Worm (Caenorhabditis elegans): ENCODE results near the gene F48B9.3.

Gene F48B9.3

ce11 chrX:2136937-2137336 is 27.9 kb upstream of the F48B9.3 start:
- TF ChIP-seq ces-1 (GFP tag; optimal IDR thresholded peaks at IDR 0.05): peak; percentile 62
- TF ChIP-seq bed-3 (GFP tag; optimal IDR thresholded peaks at IDR 0.05): no peak

- TF ChIP-seq ham-2 (GFP tag; optimal IDR thresholded peaks at IDR 0.05): no peak
- no peak for TF ChIP-seq blmp-1 (tag; optimal IDR thresholded peaks at IDR 0.05)
- TF ChIP-seq unc-120 (tag; optimal IDR thresholded peaks at IDR 0.05; ENCODE audit: poor library complexity, severe bottlenecking): no peak
- peak; percentile 53 for TF ChIP-seq hlh-1 (tag; optimal IDR thresholded peaks at IDR 0.05)
- no peak for TF ChIP-seq nhr-12 (tag; optimal IDR thresholded peaks at IDR 0.05)
- TF ChIP-seq nhr-237 (tag; optimal IDR thresholded peaks at IDR 0.05): no peak
- TF ChIP-seq M03D4.4 (tag; optimal IDR thresholded peaks at IDR 0.05): no peak
- no peak for TF ChIP-seq sptf-1 (tag; optimal IDR thresholded peaks at IDR 0.05)
- TF ChIP-seq ces-1 (GFP tag; optimal IDR thresholded peaks at IDR 0.05): no peak
Observed at ce11 chrX:2138923-2139322, 25.9 kb upstream of the F48B9.3 start.

- no peak for TF ChIP-seq lsy-2 (tag; optimal IDR thresholded peaks at IDR 0.05)
- TF ChIP-seq ces-1 (GFP tag; optimal IDR thresholded peaks at IDR 0.05): peak; percentile 44
Observed at ce11 chrX:2140610-2141009, 24.2 kb upstream of the F48B9.3 start.

ce11 chrX:2144236-2144635 is 20.6 kb upstream of the F48B9.3 start:
- TF ChIP-seq flh-1 (GFP tag; optimal IDR thresholded peaks at IDR 0.05) (no peak), zip-8 (tag; optimal IDR thresholded peaks at IDR 0.05) (no peak), mab-5 (tag; optimal IDR thresholded peaks at IDR 0.05) (no peak), cnd-1 (tag; optimal IDR thresholded peaks at IDR 0.05) (no peak), ces-1 (GFP tag; optimal IDR thresholded peaks at IDR 0.05) (no peak), nhr-76 (tag; optimal IDR thresholded peaks at IDR 0.05) (no peak), sem-2 (GFP tag; optimal IDR thresholded peaks at IDR 0.05) (no peak), nhr-237 (tag; optimal IDR thresholded peaks at IDR 0.05) (no peak), elt-3 (tag; optimal IDR thresholded peaks at IDR 0.05) (no peak), ztf-11 (tag; optimal IDR thresholded peaks at IDR 0.05) (no peak), lsy-2 (tag; optimal IDR thresholded peaks at IDR 0.05) (no peak)

ce11 chrX:2144875-2145274 is 20.0 kb upstream of the F48B9.3 start:
- TF ChIP-seq sptf-1 (tag; optimal IDR thresholded peaks at IDR 0.05) (no peak), nhr-2 (tag; optimal IDR thresholded peaks at IDR 0.05) (no peak), zip-8 (tag; optimal IDR thresholded peaks at IDR 0.05) (no peak), ceh-83 (GFP tag; optimal IDR thresholded peaks at IDR 0.05) (no peak), nhr-237 (tag; optimal IDR thresholded peaks at IDR 0.05) (no peak)

ce11 chrX:2145629-2146028 is 19.2 kb upstream of the F48B9.3 start, which contains the start of gene dpy-3:
TSS of gene dpy-3 (minus strand) at chrX:2145647.
- TF ChIP-seq hlh-1 (tag; optimal IDR thresholded peaks at IDR 0.05) (no peak), elt-1 (tag; optimal IDR thresholded peaks at IDR 0.05; ENCODE audit: borderline replicate concordance, insufficient read depth) (peak; percentile 95), ham-2 (GFP tag; optimal IDR thresholded peaks at IDR 0.05) (peak; percentile 35), elt-3 (tag; optimal IDR thresholded peaks at IDR 0.05) (peak; percentile 48), blmp-1 (tag; optimal IDR thresholded peaks at IDR 0.05) (peak; percentile 87)

- TF ChIP-seq zip-8 (tag; optimal IDR thresholded peaks at IDR 0.05) (no peak), pha-4 (tag; optimal IDR thresholded peaks at IDR 0.05) (no peak), mab-5 (tag; optimal IDR thresholded peaks at IDR 0.05) (no peak), mls-2 (tag; optimal IDR thresholded peaks at IDR 0.05) (no peak), nhr-76 (tag; optimal IDR thresholded peaks at IDR 0.05) (no peak), ceh-43 (GFP tag; optimal IDR thresholded peaks at IDR 0.05) (no peak), M03D4.4 (tag; optimal IDR thresholded peaks at IDR 0.05) (no peak), blmp-1 (tag; optimal IDR thresholded peaks at IDR 0.05) (no peak), hlh-1 (tag; optimal IDR thresholded peaks at IDR 0.05) (no peak), mep-1 (tag; optimal IDR thresholded peaks at IDR 0.05) (no peak), lin-32 (GFP tag; optimal IDR thresholded peaks at IDR 0.05) (no peak), lin-13 (tag; optimal IDR thresholded peaks at IDR 0.05) (no peak), nhr-2 (tag; optimal IDR thresholded peaks at IDR 0.05) (no peak), nhr-12 (tag; optimal IDR thresholded peaks at IDR 0.05) (no peak), ceh-39 (tag; optimal IDR thresholded peaks at IDR 0.05) (no peak), tbx-8 (GFP tag; optimal IDR thresholded peaks at IDR 0.05) (no peak), cnd-1 (tag; optimal IDR thresholded peaks at IDR 0.05) (no peak), lsy-2 (tag; optimal IDR thresholded peaks at IDR 0.05) (no peak), nhr-28 (tag; optimal IDR thresholded peaks at IDR 0.05) (no peak)
Observed at ce11 chrX:2150006-2150405, 14.8 kb upstream of the F48B9.3 start, which contains the start of gene npax-2. TSS of gene npax-2 (minus strand) at chrX:2150106.
